Worm (Caenorhabditis elegans) whole organism, late embryonic: ENCODE results near the gene str-131.

ENCODE experiments used
- C08G9.2 ChIP-seq: sonication (generic microtip); optimal IDR thresholded peaks from 2 replicates; lab custom pipeline; 2016; ENCODE audit warnings: mild to moderate bottlenecking, missing genetic modification characterization, moderate library complexity, missing compliant biosample characterization
- F13H6.1 ChIP-seq: sonication (generic microtip); optimal IDR thresholded peaks from 2 replicates; lab custom pipeline; 2016; ENCODE audit warnings: missing genetic modification characterization, missing compliant biosample characterization
- K09A11.1 ChIP-seq: sonication (generic microtip); optimal IDR thresholded peaks from 2 replicates; lab custom pipeline; 2017; ENCODE audit warnings: antibody characterized with exemption, mild to moderate bottlenecking, missing genetic modification characterization, missing compliant biosample characterization; ENCODE audit not compliant: insufficient read depth
- T23F11.4 ChIP-seq: fragments of 200-800 bp; sonication (Bioruptor generic); optimal IDR thresholded peaks from 2 replicates; lab custom pipeline; 2018; ENCODE audit warnings: mild to moderate bottlenecking, missing genetic modification characterization, missing compliant biosample characterization
- ahr-1 ChIP-seq: sonication (generic microtip); optimal IDR thresholded peaks from 2 replicates; lab custom pipeline; 2016; ENCODE audit warnings: missing genetic modification characterization, missing compliant biosample characterization
- ama-1 ChIP-seq: fragments of 150-350 bp; optimal IDR thresholded peaks from 2 replicates; lab custom pipeline; 2014
- ceh-18 ChIP-seq: sonication (generic microtip); optimal IDR thresholded peaks from 2 replicates; lab custom pipeline; 2016; ENCODE audit warnings: missing genetic modification characterization, missing compliant biosample characterization
- ceh-19 ChIP-seq: fragments of 200-800 bp; sonication (Bioruptor generic); optimal IDR thresholded peaks from 2 replicates; lab custom pipeline; 2018; ENCODE audit warnings: mild to moderate bottlenecking, missing genetic modification characterization, missing compliant biosample characterization
- ceh-2 ChIP-seq: sonication (generic microtip); optimal IDR thresholded peaks from 2 replicates; lab custom pipeline; 2016; ENCODE audit warnings: missing genotype, missing genetic modification characterization, missing compliant biosample characterization
- ceh-30 ChIP-seq: fragments of 150-350 bp; optimal IDR thresholded peaks from 2 replicates; lab custom pipeline; 2014; ENCODE audit warnings: missing biosample characterization, missing genetic modification characterization
- ceh-45 ChIP-seq: fragments of 200-800 bp; sonication (Bioruptor generic); IDR thresholded peaks from 2 replicates; pipeline ENCODE4 v1.3.6; 2022; ENCODE audit warnings: missing genetic modification reagents, missing genetic modification characterization, missing compliant biosample characterization
- ceh-6 ChIP-seq: fragments of 200-800 bp; sonication (Bioruptor generic); optimal IDR thresholded peaks from 2 replicates; lab custom pipeline; 2018; ENCODE audit warnings: mild to moderate bottlenecking, missing genetic modification characterization, missing compliant biosample characterization
- che-1 ChIP-seq: sonication (generic microtip); optimal IDR thresholded peaks from 2 replicates; lab custom pipeline; 2016; ENCODE audit warnings: mild to moderate bottlenecking, missing genetic modification characterization, missing compliant biosample characterization
- dmd-4 ChIP-seq: sonication (generic microtip); optimal IDR thresholded peaks from 2 replicates; lab custom pipeline; 2016; ENCODE audit warnings: borderline replicate concordance, missing genetic modification characterization, missing compliant biosample characterization
- dve-1 ChIP-seq: sonication (generic microtip); optimal IDR thresholded peaks from 2 replicates; lab custom pipeline; 2017; ENCODE audit warnings: antibody characterized with exemption, mild to moderate bottlenecking, missing genetic modification characterization, missing compliant biosample characterization
- elt-2 ChIP-seq: sonication (generic microtip); optimal IDR thresholded peaks from 2 replicates; lab custom pipeline; 2016; ENCODE audit warnings: missing genetic modification reagents, missing genetic modification characterization, missing compliant biosample characterization
- elt-4 ChIP-seq: sonication (generic microtip); optimal IDR thresholded peaks from 2 replicates; lab custom pipeline; 2016; ENCODE audit warnings: missing genetic modification characterization, missing compliant biosample characterization
- fkh-10 ChIP-seq: fragments of 150-350 bp; optimal IDR thresholded peaks from 2 replicates; lab custom pipeline; 2014; ENCODE audit warnings: missing biosample characterization, missing genetic modification reagents, missing genetic modification characterization
- fkh-6 ChIP-seq: sonication (generic microtip); optimal IDR thresholded peaks from 2 replicates; lab custom pipeline; 2016; ENCODE audit warnings: missing genetic modification characterization, missing compliant biosample characterization
- gmeb-2 ChIP-seq: sonication (generic microtip); optimal IDR thresholded peaks from 2 replicates; lab custom pipeline; 2016; ENCODE audit warnings: missing genetic modification characterization, inconsistent platforms, missing compliant biosample characterization
- hlh-13 ChIP-seq: fragments of 200-800 bp; sonication (Bioruptor generic); optimal IDR thresholded peaks from 2 replicates; lab custom pipeline; 2018; ENCODE audit warnings: mild to moderate bottlenecking, missing genetic modification characterization, missing compliant biosample characterization
- hlh-30 ChIP-seq: sonication (generic microtip); optimal IDR thresholded peaks from 2 replicates; lab custom pipeline; 2017; ENCODE audit warnings: antibody characterized with exemption, missing genetic modification characterization, missing compliant biosample characterization; ENCODE audit not compliant: insufficient read depth
- lim-6 ChIP-seq: sonication (generic microtip); optimal IDR thresholded peaks from 2 replicates; lab custom pipeline; 2016; ENCODE audit warnings: missing genetic modification characterization, missing compliant biosample characterization
- lin-11 ChIP-seq: fragments of 200-800 bp; sonication (Bioruptor generic); optimal IDR thresholded peaks from 2 replicates; lab custom pipeline; 2018; ENCODE audit warnings: mild to moderate bottlenecking, missing genetic modification characterization, missing compliant biosample characterization
- madf-2 ChIP-seq: sonication (generic microtip); optimal IDR thresholded peaks from 2 replicates; lab custom pipeline; 2017; ENCODE audit warnings: missing genetic modification characterization, missing compliant biosample characterization
- nhr-232 ChIP-seq: sonication (generic microtip); optimal IDR thresholded peaks from 2 replicates; lab custom pipeline; 2016; ENCODE audit warnings: missing genetic modification characterization, missing compliant biosample characterization
- npax-4 ChIP-seq: sonication (generic microtip); optimal IDR thresholded peaks from 2 replicates; lab custom pipeline; 2016; ENCODE audit warnings: missing genetic modification characterization, missing compliant biosample characterization
- pag-3 ChIP-seq: sonication (generic microtip); optimal IDR thresholded peaks from 2 replicates; lab custom pipeline; 2016; ENCODE audit warnings: missing compliant biosample characterization, missing genetic modification characterization, borderline replicate concordance
- pat-9 ChIP-seq: fragments of 200-800 bp; sonication (Bioruptor generic); optimal IDR thresholded peaks from 2 replicates; lab custom pipeline; 2018; ENCODE audit warnings: mild to moderate bottlenecking, missing genetic modification characterization, moderate library complexity, missing compliant biosample characterization
- pha-2 ChIP-seq: sonication (generic microtip); optimal IDR thresholded peaks from 2 replicates; lab custom pipeline; 2017; ENCODE audit warnings: mild to moderate bottlenecking, missing genetic modification characterization, missing compliant biosample characterization
- pha-4 ChIP-seq: fragments of 150-350 bp; optimal IDR thresholded peaks from 2 replicates; lab custom pipeline; 2018; ENCODE audit warnings: missing biosample characterization, missing genetic modification reagents, missing genetic modification characterization
- pros-1 ChIP-seq: fragments of 150-350 bp; optimal IDR thresholded peaks from 2 replicates; lab custom pipeline; 2014; ENCODE audit warnings: missing biosample characterization, missing genetic modification reagents, missing genetic modification characterization
- sdc-2 ChIP-seq: sonication (generic microtip); optimal IDR thresholded peaks from 2 replicates; lab custom pipeline; 2016; ENCODE audit warnings: missing genotype, missing genetic modification characterization, missing compliant biosample characterization
- sox-2 ChIP-seq: fragments of 200-800 bp; sonication (Bioruptor generic); IDR thresholded peaks from 2 replicates; pipeline ENCODE4 v1.3.6; 2022; ENCODE audit warnings: missing genetic modification reagents, missing genetic modification characterization, missing compliant biosample characterization
- sox-4 ChIP-seq: sonication (generic microtip); optimal IDR thresholded peaks from 2 replicates; lab custom pipeline; 2017; ENCODE audit warnings: mild to moderate bottlenecking, missing genetic modification characterization, inconsistent platforms, missing compliant biosample characterization
- tbx-2 ChIP-seq: sonication (generic microtip); optimal IDR thresholded peaks from 2 replicates; lab custom pipeline; 2016; ENCODE audit warnings: missing genetic modification characterization, missing compliant biosample characterization
- tbx-7 ChIP-seq: sonication (generic microtip); optimal IDR thresholded peaks from 2 replicates; lab custom pipeline; 2016; ENCODE audit warnings: missing genotype, missing genetic modification characterization, missing compliant biosample characterization
- unc-3 ChIP-seq, 2 experiments: fragments of 200-800 bp in 1 of 2; sonication (Bioruptor generic) in 1 of 2; sonication (generic microtip) in 1 of 2; conservative IDR thresholded peaks in 1 of 2; optimal IDR thresholded peaks in 1 of 2; 2 replicates each; pipeline versions ENCODE4 v1.3.6 to Lab custom; 2016 to 2022; ENCODE audit warnings: missing compliant biosample characterization in 2 of 2, missing genetic modification characterization in 2 of 2, missing genetic modification reagents in 1 of 2
- unc-42 ChIP-seq: sonication (generic microtip); optimal IDR thresholded peaks from 2 replicates; lab custom pipeline; 2016; ENCODE audit warnings: missing genotype, missing genetic modification characterization, missing compliant biosample characterization
- unc-55 ChIP-seq: sonication (generic microtip); optimal IDR thresholded peaks from 2 replicates; lab custom pipeline; 2017; ENCODE audit warnings: missing biosample characterization, missing genetic modification reagents, missing genetic modification characterization
- ztf-16 ChIP-seq: sonication (generic microtip); optimal IDR thresholded peaks from 2 replicates; lab custom pipeline; 2017; ENCODE audit warnings: missing genetic modification characterization, missing compliant biosample characterization

The str-131 gene

DNA sequence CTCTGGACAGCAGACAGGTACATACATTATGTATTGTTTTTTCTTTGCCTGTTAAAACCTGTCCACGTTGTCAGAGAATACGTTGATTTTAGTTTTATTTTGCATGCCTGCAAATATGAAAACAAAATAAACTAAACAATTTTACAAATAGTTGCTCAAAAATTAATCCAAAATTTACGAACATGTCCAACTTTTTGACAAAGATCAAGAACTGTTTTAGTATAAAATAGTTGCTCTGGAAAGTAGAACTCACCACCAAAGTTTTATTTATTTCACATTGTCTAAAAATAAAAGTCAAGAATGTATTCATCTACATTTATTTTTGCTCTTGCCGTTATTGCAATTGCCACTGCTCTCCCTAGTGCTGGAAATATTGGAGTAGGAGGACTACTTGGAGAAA lies 23.0 kb upstream of the str-131 start, which contains the start of gene srlf-16:
TSS of gene srlf-16 (plus strand) at position 301 of the 400 bp plus-strand sequence.
- TF ChIP-seq ceh-45 (GFP tag; lab: Robert Waterston, UW) (no peak), pros-1 (tag; lab: Kevin White, UChicago) (no peak), elt-4 (tag; lab: Kevin White, UChicago) (no peak), gmeb-2 (tag; lab: Kevin White, UChicago) (no peak), hlh-13 (GFP tag; lab: Kevin White, UChicago) (no peak), hlh-30 (no peak), lin-11 (no peak), tbx-7 (no peak), pha-4 (no peak), ceh-2 (tag; lab: Kevin White, UChicago) (no peak), nhr-232 (no peak), unc-3 (GFP tag; conservative IDR thresholded peaks at IDR 0.05; lab: Robert Waterston, UW) (no peak), unc-3 (tag; optimal IDR thresholded peaks at IDR 0.05; lab: Kevin White, UChicago) (no peak), K09A11.1 (no peak), ztf-16 (tag; lab: Kevin White, UChicago) (no peak), pha-2 (tag; lab: Kevin White, UChicago) (no peak), elt-2 (tag; lab: Kevin White, UChicago) (no peak), ceh-19 (GFP tag; lab: Kevin White, UChicago) (no peak)

DNA sequence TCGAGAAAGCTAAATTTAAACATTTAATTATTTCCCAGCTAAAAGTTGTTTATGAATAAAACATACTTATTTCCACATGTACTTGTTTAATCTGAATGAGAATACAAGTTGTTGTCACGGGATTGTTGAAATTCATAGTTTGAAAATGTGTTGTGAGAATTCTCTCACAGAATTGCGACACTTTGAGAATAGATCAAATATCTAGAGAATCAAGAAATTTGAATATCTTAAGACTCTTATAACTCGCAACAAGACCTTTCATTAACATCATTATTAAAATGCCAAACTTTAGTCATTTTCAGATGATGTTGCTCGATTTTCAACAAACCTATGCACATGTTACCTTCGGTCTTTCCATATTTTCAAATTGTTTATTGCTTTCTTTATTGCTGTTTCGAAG lies 21.5 kb upstream of the str-131 start, which contains the start of gene str-90:
TSS of gene str-90 (plus strand) at position 301 of the 400 bp plus-strand sequence.
- no peak for TF ChIP-seq elt-4 (tag; lab: Kevin White, UChicago)
- TF ChIP-seq madf-2 = no peak
- TF ChIP-seq dmd-4 (tag; lab: Kevin White, UChicago) = no peak
- TF ChIP-seq sox-4 (tag; lab: Kevin White, UChicago) = no peak
- no peak for TF ChIP-seq T23F11.4
- TF ChIP-seq fkh-6 (tag; lab: Kevin White, UChicago) = no peak
- no peak for TF ChIP-seq fkh-10
- TF ChIP-seq sdc-2 = no peak
- no peak for TF ChIP-seq sox-2 (GFP tag; lab: Robert Waterston, UW)
- TF ChIP-seq tbx-7 = no peak
- no peak for TF ChIP-seq nhr-232
- TF ChIP-seq F13H6.1 (tag; lab: Kevin White, UChicago) = no peak
- no peak for TF ChIP-seq npax-4 (tag; lab: Kevin White, UChicago)
- TF ChIP-seq C08G9.2 (tag; lab: Kevin White, UChicago) = no peak
- TF ChIP-seq unc-55 = no peak
- TF ChIP-seq ztf-16 (tag; lab: Kevin White, UChicago) = no peak
- no peak for TF ChIP-seq ceh-30 (tag; lab: Kevin White, UChicago)
- TF ChIP-seq pat-9 (tag; lab: Kevin White, UChicago) = no peak
- TF ChIP-seq ama-1 (lab: Kevin White, UChicago) = no peak
- no peak for TF ChIP-seq lim-6

DNA sequence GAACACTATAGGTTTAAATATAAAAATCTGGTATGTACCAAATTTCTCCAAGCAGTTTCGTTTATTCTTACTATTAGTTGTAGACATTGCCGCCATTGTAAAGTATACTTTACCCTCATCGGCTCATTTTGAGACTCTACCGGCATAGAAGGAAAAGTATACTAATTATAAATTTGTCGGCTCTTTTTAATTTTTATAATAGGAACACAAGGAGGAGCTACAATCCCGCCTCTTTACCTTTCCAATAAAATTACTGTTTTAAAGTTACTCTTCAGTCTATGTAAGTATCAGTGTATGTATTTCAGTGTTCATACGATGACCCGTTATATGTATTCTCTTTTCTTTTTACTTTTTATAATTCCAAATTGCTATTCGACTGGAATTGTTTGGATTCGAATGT lies 17.8 kb upstream of the str-131 start, which contains the start of gene sdz-23:
TSS of gene sdz-23 (plus strand) at position 301 of the 400 bp plus-strand sequence.
- TF ChIP-seq dve-1 (tag; lab: Kevin White, UChicago) = no peak
- no peak for TF ChIP-seq pat-9 (tag; lab: Kevin White, UChicago)
- TF ChIP-seq ahr-1 (tag; lab: Kevin White, UChicago) = no peak
- TF ChIP-seq pros-1 (tag; lab: Kevin White, UChicago) = no peak
- TF ChIP-seq dmd-4 (tag; lab: Kevin White, UChicago) = no peak
- no peak for TF ChIP-seq unc-42 (tag; lab: Kevin White, UChicago)
- no peak for TF ChIP-seq T23F11.4
- no peak for TF ChIP-seq unc-55
- TF ChIP-seq pag-3 (tag; lab: Kevin White, UChicago) = no peak
- TF ChIP-seq tbx-7 = no peak
- no peak for TF ChIP-seq gmeb-2 (tag; lab: Kevin White, UChicago)
- TF ChIP-seq nhr-232 = no peak
- no peak for TF ChIP-seq tbx-2 (tag; lab: Kevin White, UChicago)
- no peak for TF ChIP-seq che-1 (tag; lab: Kevin White, UChicago)
- TF ChIP-seq lin-11 = no peak
- TF ChIP-seq npax-4 (tag; lab: Kevin White, UChicago) = no peak
- TF ChIP-seq ceh-6 (GFP tag; lab: Kevin White, UChicago) = no peak
- no peak for TF ChIP-seq ceh-18 (tag; lab: Kevin White, UChicago)
- TF ChIP-seq, all 69 proteins: peak for 0
